Worm (Caenorhabditis elegans) whole organism, mixed stage, embryonic: ENCODE data around the gene srbc-55.

Source experiments
- ceh-83 ChIP-seq: fragments of 200-800 bp; sonication (Bioruptor generic); optimal IDR thresholded peaks from 2 replicates; lab custom pipeline; 2018; ENCODE audit warnings: mild to moderate bottlenecking, missing genetic modification characterization, missing compliant biosample characterization
- mls-2 ChIP-seq: sonication (generic microtip); optimal IDR thresholded peaks from 2 replicates; lab custom pipeline; 2016; ENCODE audit warnings: mild to moderate bottlenecking, missing genetic modification characterization, moderate library complexity, missing compliant biosample characterization
- pha-4 ChIP-seq: fragments of 150-350 bp; optimal IDR thresholded peaks from 2 replicates; lab custom pipeline; 2018; ENCODE audit warnings: missing biosample characterization, missing genetic modification reagents, missing genetic modification characterization

- TF ChIP-seq ceh-83 (GFP tag; lab: Kevin White, UChicago): no peak
- no peak for TF ChIP-seq mls-2 (tag; lab: Kevin White, UChicago)
- TF ChIP-seq pha-4 (tag; lab: Kevin White, UChicago): no peak
Observed at ce11 chrV:15810446-15810845, 19.4 kb downstream of the srbc-55 start, which contains the start of gene F54B8.1.
